Fruit fly (Drosophila melanogaster) whole organism, embryonic: ENCODE measurements around the gene CG12301.
A peak's percentile ranks its signal among the peaks of the same experiment; 100 is the strongest.

Source experiments
- Abd-B ChIP-seq: fragments of 200-800 bp; sonication (Bioruptor generic); optimal IDR thresholded peaks from 2 replicates; lab custom pipeline; 2018; ENCODE audit warnings: missing biosample characterization, mild to moderate bottlenecking, missing genetic modification characterization, moderate library complexity
- Atf3 ChIP-seq: fragments of 200-800 bp; sonication (Bioruptor generic); optimal IDR thresholded peaks from 3 replicates; lab custom pipeline; 2016; ENCODE audit warnings: missing biosample characterization, missing genetic modification characterization
- CG10147 ChIP-seq: fragments of 200-800 bp; sonication (Bioruptor generic); optimal IDR thresholded peaks from 2 replicates; lab custom pipeline; 2019; ENCODE audit warnings: missing biosample characterization, mild to moderate bottlenecking, missing genetic modification characterization, moderate library complexity
- CG10431 ChIP-seq: fragments of 200-800 bp; sonication (Bioruptor generic); optimal IDR thresholded peaks from 3 replicates; lab custom pipeline; 2018; ENCODE audit warnings: missing biosample characterization, mild to moderate bottlenecking, missing genetic modification characterization
- CG10959 ChIP-seq: fragments of 200-800 bp; sonication (Bioruptor generic); IDR thresholded peaks from 2 replicates; pipeline ENCODE4 v1.3.6; 2022; ENCODE audit warnings: missing biosample characterization, missing genetic modification characterization
- CG11398 ChIP-seq: fragments of 200-800 bp; sonication (Bioruptor generic); optimal IDR thresholded peaks from 2 replicates; lab custom pipeline; 2016; ENCODE audit warnings: missing biosample characterization, missing genetic modification characterization
- CG15601 ChIP-seq: fragments of 200-800 bp; sonication (Bioruptor generic); optimal IDR thresholded peaks from 3 replicates; lab custom pipeline; 2019; ENCODE audit warnings: missing biosample characterization, mild to moderate bottlenecking, missing genetic modification characterization, moderate library complexity
- CG1603 ChIP-seq: fragments of 200-800 bp; sonication (Bioruptor generic); optimal IDR thresholded peaks from 2 replicates; lab custom pipeline; 2019; ENCODE audit warnings: missing biosample characterization, mild to moderate bottlenecking, missing genetic modification characterization, moderate library complexity
- CG16779 ChIP-seq: fragments of 200-800 bp; sonication (Bioruptor generic); IDR thresholded peaks from 2 replicates; pipeline ENCODE4 v1.3.6; 2022; ENCODE audit warnings: missing biosample characterization, missing genetic modification characterization
- CG16813 ChIP-seq: fragments of 200-800 bp; sonication (Bioruptor generic); IDR thresholded peaks from 3 replicates; pipeline ENCODE4 v1.3.6; 2022; ENCODE audit warnings: missing biosample characterization, missing genetic modification characterization; ENCODE audit not compliant: partially characterized antibody
- CG18011 ChIP-seq: fragments of 200-800 bp; sonication (Bioruptor generic); optimal IDR thresholded peaks from 2 replicates; lab custom pipeline; 2017; ENCODE audit warnings: missing biosample characterization, missing genetic modification characterization, mild to moderate bottlenecking, moderate library complexity, missing genotype
- CG18476 ChIP-seq: fragments of 200-800 bp; sonication (Bioruptor generic); optimal IDR thresholded peaks from 2 replicates; lab custom pipeline; 2016; ENCODE audit warnings: missing biosample characterization, mild to moderate bottlenecking, missing genetic modification characterization
- CG2199 ChIP-seq: fragments of 200-800 bp; sonication (Bioruptor generic); IDR thresholded peaks from 3 replicates; pipeline ENCODE4 v1.3.6; 2022; ENCODE audit warnings: missing biosample characterization, missing genetic modification characterization
- CG3726 ChIP-seq: fragments of 200-800 bp; sonication (Bioruptor generic); IDR thresholded peaks from 3 replicates; pipeline ENCODE4, ENCODE4 v1.3.6; 2022; ENCODE audit warnings: missing biosample characterization, missing genetic modification characterization
- CG3847 ChIP-seq: fragments of 200-800 bp; sonication (Bioruptor generic); IDR thresholded peaks from 2 replicates; pipeline ENCODE4 v1.3.6; 2022; ENCODE audit warnings: missing biosample characterization, missing genetic modification characterization
- CG4707 ChIP-seq: fragments of 200-800 bp; sonication (Bioruptor generic); optimal IDR thresholded peaks from 2 replicates; lab custom pipeline; 2018; ENCODE audit warnings: missing biosample characterization, mild to moderate bottlenecking, missing genetic modification characterization, moderate library complexity
- CG5245 ChIP-seq: fragments of 200-800 bp; sonication (Bioruptor generic); optimal IDR thresholded peaks from 3 replicates; lab custom pipeline; 2016; ENCODE audit warnings: missing biosample characterization, missing genetic modification characterization
- CG7271 ChIP-seq: fragments of 200-800 bp; sonication (Bioruptor generic); optimal IDR thresholded peaks from 2 replicates; lab custom pipeline; 2018; ENCODE audit warnings: missing biosample characterization, mild to moderate bottlenecking, missing genetic modification characterization, moderate library complexity
- CG8089 ChIP-seq: fragments of 200-800 bp; sonication (Bioruptor generic); optimal IDR thresholded peaks from 3 replicates; lab custom pipeline; 2016; ENCODE audit warnings: missing biosample characterization, missing genetic modification characterization
- CG8290 ChIP-seq, 3 experiments: fragments of 200-800 bp; sonication (Bioruptor generic); optimal IDR thresholded peaks; 2 replicates each; lab custom pipeline; 2016 to 2019; ENCODE audit warnings: missing biosample characterization in 3 of 3, missing genetic modification characterization in 3 of 3, mild to moderate bottlenecking in 2 of 3, moderate library complexity in 1 of 3
- CkIIα-i1 ChIP-seq: fragments of 200-800 bp; sonication (Bioruptor generic); IDR thresholded peaks from 2 replicates; pipeline ENCODE4 v1.3.6; 2022; ENCODE audit warnings: missing biosample characterization, missing genetic modification characterization
- CoRest ChIP-seq: fragments of 200-800 bp; sonication (Bioruptor generic); optimal IDR thresholded peaks from 3 replicates; lab custom pipeline; 2018; ENCODE audit warnings: missing biosample characterization, mild to moderate bottlenecking, missing genetic modification characterization, moderate library complexity
- Myb ChIP-seq: fragments of 200-800 bp; sonication (Bioruptor generic); optimal IDR thresholded peaks from 2 replicates; lab custom pipeline; 2016; ENCODE audit warnings: missing biosample characterization, missing genetic modification characterization
- NfI ChIP-seq: fragments of 200-800 bp; sonication (Bioruptor generic); optimal IDR thresholded peaks from 3 replicates; lab custom pipeline; 2018; ENCODE audit warnings: missing biosample characterization, mild to moderate bottlenecking, missing genetic modification characterization, moderate library complexity
- Opbp ChIP-seq: fragments of 200-800 bp; sonication (Bioruptor generic); IDR thresholded peaks from 3 replicates; pipeline ENCODE4 v1.3.6; 2022; ENCODE audit warnings: missing biosample characterization, missing genetic modification characterization; ENCODE audit not compliant: partially characterized antibody
- Spps ChIP-seq: fragments of 200-800 bp; sonication (Bioruptor generic); optimal IDR thresholded peaks from 2 replicates; lab custom pipeline; 2018; ENCODE audit warnings: missing biosample characterization, mild to moderate bottlenecking, missing genetic modification characterization
- bsh ChIP-seq, 2 experiments: fragments of 200-800 bp; sonication (Bioruptor generic); optimal IDR thresholded peaks; 2 replicates each; lab custom pipeline; 2017 to 2018; ENCODE audit warnings: mild to moderate bottlenecking in 2 of 2, missing biosample characterization in 2 of 2, missing genetic modification characterization in 2 of 2, moderate library complexity in 1 of 2
- caup ChIP-seq: fragments of 200-800 bp; sonication (Bioruptor generic); optimal IDR thresholded peaks from 3 replicates; lab custom pipeline; 2017; ENCODE audit warnings: missing biosample characterization, mild to moderate bottlenecking, missing genetic modification characterization, moderate library complexity; ENCODE audit not compliant: severe bottlenecking
- croc ChIP-seq: fragments of 200-800 bp; sonication (Bioruptor generic); conservative IDR thresholded peaks from 3 replicates; pipeline ENCODE4 v1.3.6; 2022; ENCODE audit warnings: missing biosample characterization, missing genetic modification characterization
- dan ChIP-seq: fragments of 200-800 bp; sonication (Bioruptor generic); IDR thresholded peaks from 2 replicates; pipeline ENCODE4 v1.3.6; 2022; ENCODE audit warnings: missing biosample characterization, missing genetic modification characterization
- disco-r ChIP-seq: fragments of 200-800 bp; sonication (Bioruptor generic); optimal IDR thresholded peaks from 2 replicates; lab custom pipeline; 2016; ENCODE audit warnings: missing biosample characterization, missing genetic modification characterization
- dpn ChIP-seq, 2 experiments: fragments of 200-800 bp; sonication (Bioruptor generic); optimal IDR thresholded peaks; 3 replicates each; lab custom pipeline; 2016; ENCODE audit warnings: missing biosample characterization in 2 of 2, missing genetic modification characterization in 2 of 2
- exex ChIP-seq: fragments of 200-800 bp; sonication (Bioruptor generic); optimal IDR thresholded peaks from 4 replicates; lab custom pipeline; 2018; ENCODE audit warnings: missing biosample characterization, mild to moderate bottlenecking, missing genetic modification characterization, moderate library complexity
- fru ChIP-seq: fragments of >200 bp; optimal IDR thresholded peaks from 2 replicates; lab custom pipeline; 2017
- gce ChIP-seq: fragments of 200-800 bp; sonication (Bioruptor generic); IDR thresholded peaks from 3 replicates; pipeline ENCODE4 v1.3.6; 2022; ENCODE audit warnings: missing biosample characterization, missing genetic modification characterization
- her ChIP-seq: fragments of 200-800 bp; sonication (Bioruptor generic); optimal IDR thresholded peaks from 2 replicates; lab custom pipeline; 2016; ENCODE audit warnings: missing biosample characterization, missing genetic modification characterization
- lola ChIP-seq, 3 experiments: fragments of >200 bp in 2 of 3; fragments of 200-800 bp in 1 of 3; sonication (Bioruptor generic) in 1 of 3; optimal IDR thresholded peaks; 2 replicates each; lab custom pipeline; 2017 to 2019; ENCODE audit warnings: missing biosample characterization in 3 of 3, missing genetic modification characterization in 3 of 3, mild to moderate bottlenecking in 1 of 3, moderate library complexity in 1 of 3
- mam ChIP-seq: fragments of 200-800 bp; sonication (Bioruptor generic); optimal IDR thresholded peaks from 3 replicates; lab custom pipeline; 2016; ENCODE audit warnings: missing biosample characterization, missing genetic modification characterization
- mld ChIP-seq: fragments of 200-800 bp; sonication (Bioruptor generic); IDR thresholded peaks from 3 replicates; pipeline ENCODE4 v1.3.6; 2022; ENCODE audit warnings: missing biosample characterization, missing genetic modification characterization; ENCODE audit not compliant: partially characterized antibody
- nmo ChIP-seq: fragments of 200-800 bp; sonication (Bioruptor generic); optimal IDR thresholded peaks from 2 replicates; lab custom pipeline; 2018; ENCODE audit warnings: missing biosample characterization, mild to moderate bottlenecking, missing genetic modification characterization, moderate library complexity
- nom ChIP-seq: fragments of 200-800 bp; sonication (Bioruptor generic); optimal IDR thresholded peaks from 2 replicates; lab custom pipeline; 2017; ENCODE audit warnings: missing biosample characterization, missing genetic modification characterization, mild to moderate bottlenecking, moderate library complexity, missing genetic modification reagents
- so ChIP-seq: fragments of 200-800 bp; sonication (Bioruptor generic); IDR thresholded peaks from 3 replicates; pipeline ENCODE4 v1.3.6; 2022; ENCODE audit warnings: missing biosample characterization, missing genetic modification characterization
- trem ChIP-seq: fragments of 200-800 bp; optimal IDR thresholded peaks from 3 replicates; lab custom pipeline; 2019; ENCODE audit warnings: missing biosample characterization, mild to moderate bottlenecking, missing genetic modification characterization, moderate library complexity
- tup ChIP-seq: fragments of 200-800 bp; sonication (Bioruptor generic); optimal IDR thresholded peaks from 2 replicates; lab custom pipeline; 2016; ENCODE audit warnings: missing biosample characterization, mild to moderate bottlenecking, missing genetic modification characterization, moderate library complexity
- twi ChIP-seq: fragments of 200-800 bp; optimal IDR thresholded peaks from 2 replicates; lab custom pipeline; 2019; ENCODE audit warnings: missing biosample characterization, mild to moderate bottlenecking, missing genetic modification characterization, moderate library complexity
- usp ChIP-seq: fragments of >200 bp; optimal IDR thresholded peaks from 2 replicates; lab custom pipeline; 2017; ENCODE audit warnings: missing biosample characterization, missing genetic modification characterization
- zen ChIP-seq: fragments of 200-800 bp; sonication (Bioruptor generic); optimal IDR thresholded peaks from 3 replicates; lab custom pipeline; 2018; ENCODE audit warnings: missing biosample characterization, mild to moderate bottlenecking, missing genetic modification characterization, moderate library complexity
- zen2 ChIP-seq: fragments of 200-800 bp; sonication (Bioruptor generic); IDR thresholded peaks from 3 replicates; pipeline ENCODE4 v1.3.6; 2022; ENCODE audit warnings: missing biosample characterization, missing genetic modification characterization; ENCODE audit not compliant: partially characterized antibody

CG12301 gene

DNA sequence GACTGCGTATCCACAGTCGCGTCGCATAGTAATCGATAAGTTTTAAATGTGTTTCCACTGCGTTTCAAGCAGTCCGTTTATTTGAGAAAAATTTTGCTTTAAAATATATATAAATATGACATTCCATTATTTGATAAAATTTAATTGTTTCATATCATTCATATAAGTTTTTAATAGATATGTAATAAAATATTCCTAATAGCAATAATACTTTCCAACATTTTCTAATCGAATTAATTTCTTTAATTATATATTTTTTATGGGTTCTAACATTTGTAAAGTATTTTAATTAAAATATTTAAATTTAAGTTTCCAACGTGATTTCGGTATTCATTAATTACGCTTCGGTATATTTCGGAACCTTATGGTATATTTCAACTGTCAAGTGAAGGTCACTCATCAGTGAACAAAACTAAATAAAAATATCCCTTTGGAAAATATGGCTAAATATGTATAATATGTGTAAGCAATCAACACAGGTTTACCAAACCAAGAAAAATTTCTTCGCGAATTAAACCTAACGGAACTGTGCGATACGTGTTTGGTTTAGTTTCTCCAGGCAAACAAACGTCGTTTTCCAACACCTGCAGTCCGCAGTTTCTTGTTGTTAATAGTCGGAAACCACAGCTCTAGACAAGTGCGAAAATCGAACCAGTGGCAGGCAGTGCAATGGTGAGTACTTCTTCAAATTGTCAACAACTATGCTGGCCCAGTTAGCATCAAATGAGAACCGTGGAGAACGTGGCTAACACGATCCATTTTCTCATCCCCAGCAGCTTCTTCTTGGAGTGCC lies 17.3 kb upstream of the CG12301 start, which contains the start of the genes CG7739 and SCCRO (continued):
- TF ChIP-seq disco-r (GFP tag; lab: Kevin White, UChicago) (no peak), CoRest (tag; lab: Kevin White, UChicago) (peak; percentile 74), Abd-B (peak; percentile 68), fru (lab: Kevin White, UChicago) (no peak), trem (tag; lab: Kevin White, UChicago) (peak; percentile 50), her (GFP tag; lab: Kevin White, UChicago) (peak; percentile 10), Myb (no peak), CG4707 (no peak), tup (GFP tag; lab: Kevin White, UChicago) (peak; percentile 24), caup (no peak), dpn (GFP tag; optimal IDR thresholded peaks at IDR 0.05; lab: Kevin White, UChicago) (peak; percentile 22 to 23), mld (GFP tag; lab: Robert Waterston, UW) (no peak), CG2199 (no peak), dan (GFP tag; lab: Robert Waterston, UW) (no peak), Opbp (GFP tag; lab: Robert Waterston, UW) (0 out of 3 replicates have a peak, but pooled peaks have one; percentile 61), CG8290 (GFP tag; optimal IDR thresholded peaks at IDR 0.05; lab: Kevin White, UChicago) (no peak), CG8290 (tag; optimal IDR thresholded peaks at IDR 0.05; lab: Kevin White, UChicago) (no peak), Atf3 (GFP tag; lab: Kevin White, UChicago) (no peak), exex (tag; lab: Kevin White, UChicago) (peak; percentile 25), CG1603 (tag; lab: Kevin White, UChicago) (peak; percentile 42), NfI (GFP tag; lab: Kevin White, UChicago) (peak; percentile 63), usp (GFP tag; lab: Kevin White, UChicago) (no peak), nom (no peak), CkIIα-i1 (GFP tag; lab: Robert Waterston, UW) (no peak), mam (GFP tag; lab: Kevin White, UChicago) (peak; percentile 42), CG15601 (tag; lab: Kevin White, UChicago) (peak; percentile 52), CG8089 (GFP tag; lab: Kevin White, UChicago) (no peak), CG16779 (GFP tag; lab: Robert Waterston, UW) (no peak), croc (GFP tag; lab: Robert Waterston, UW) (no peak), Spps (tag; lab: Kevin White, UChicago) (no peak), CG10959 (no peak), CG10147 (GFP tag; lab: Kevin White, UChicago) (peak; percentile 11), zen2 (no peak), zen (tag; lab: Kevin White, UChicago) (peak; percentile 54), twi (tag; lab: Kevin White, UChicago) (no peak), CG3847 (GFP tag; lab: Robert Waterston, UW) (peak; percentile 53), CG18476 (peak; percentile 1), bsh (GFP tag; optimal IDR thresholded peaks at IDR 0.05; lab: Kevin White, UChicago) (peak in 1 of 2 experiments; percentile 67), CG5245 (GFP tag; lab: Kevin White, UChicago) (peak; percentile 44), CG18011 (GFP tag; lab: Kevin White, UChicago) (no peak), gce (GFP tag; lab: Robert Waterston, UW) (no peak), CG3726 (no peak), CG16813 (GFP tag; lab: Robert Waterston, UW) (peak; percentile 47; the same call in 2 of the 3 replicates), lola (GFP tag; optimal IDR thresholded peaks at IDR 0.05; lab: Kevin White, UChicago) (peak in 1 of 3 experiments; percentile 45), CG7271 (tag; lab: Kevin White, UChicago) (no peak), so (GFP tag; lab: Robert Waterston, UW) (no peak), nmo (GFP tag; lab: Kevin White, UChicago) (peak; percentile 65), CG10431 (GFP tag; lab: Kevin White, UChicago) (no peak), CG11398 (GFP tag; lab: Kevin White, UChicago) (peak; percentile 26)
